Worm (Caenorhabditis elegans): ENCODE data around the gene W03F8.6.

DNA sequence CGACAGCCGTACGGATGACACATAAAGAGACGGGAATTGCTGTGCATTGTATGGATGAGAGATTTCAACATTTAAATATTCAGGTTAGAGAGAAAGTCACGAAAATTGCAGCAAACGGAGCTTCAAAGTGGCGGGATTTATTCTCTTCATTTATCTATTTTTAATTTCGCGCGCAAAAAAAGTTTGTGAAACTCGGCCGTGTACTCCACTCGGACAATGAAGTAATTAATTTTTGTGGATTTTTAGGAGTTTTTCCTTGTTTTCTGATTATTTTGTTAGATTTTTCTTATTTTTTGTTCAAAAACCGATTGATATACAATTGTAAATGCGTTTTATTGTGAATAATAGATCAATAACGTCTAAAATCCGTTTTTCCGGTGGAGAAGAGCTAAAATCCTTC is 1.7 kb upstream of the W03F8.6 start:
- TF ChIP-seq ama-1 (optimal IDR thresholded peaks at IDR 0.05) (no peak), syd-9 (tag; optimal IDR thresholded peaks at IDR 0.05) (no peak)

Measured in whole organism, late embryonic.